Fruit fly (Drosophila melanogaster): ENCODE results near the gene Oat.
A peak's percentile ranks its signal among the peaks of the same experiment; 100 is the strongest.

The Oat gene

dm6 chr3L:19674317-19674716, 24.7 kb upstream of the Oat start (continued):
- TF ChIP-seq schlank (tag; optimal IDR thresholded peaks at IDR 0.05) (no peak), gsb-n (tag; optimal IDR thresholded peaks at IDR 0.05) (peak; percentile 29), bowl (GFP tag; IDR thresholded peaks at IDR 0.05) (no peak), sqz (GFP tag; optimal IDR thresholded peaks at IDR 0.05) (no peak), Ets97D (GFP tag; optimal IDR thresholded peaks at IDR 0.05) (no peak), Chrac-16 (GFP tag; optimal IDR thresholded peaks at IDR 0.05) (peak; percentile 22), wor (GFP tag; IDR thresholded peaks at IDR 0.05) (no peak), z (GFP tag; IDR thresholded peaks at IDR 0.05) (no peak), mld (GFP tag; IDR thresholded peaks at IDR 0.05; ENCODE audit: partially characterized antibody) (no peak), Hr78 (GFP tag; optimal IDR thresholded peaks at IDR 0.05) (peak in 1 of 2 experiments; percentile 36), Ets65A (GFP tag) (peak; percentile 92), CG4424 (GFP tag; optimal IDR thresholded peaks at IDR 0.05) (peak; percentile 12), gfzf (GFP tag; optimal IDR thresholded peaks at IDR 0.05) (no peak), chn (GFP tag; optimal IDR thresholded peaks at IDR 0.05) (no peak), trem (tag; optimal IDR thresholded peaks at IDR 0.05) (peak; percentile 37), CG10267 (tag; optimal IDR thresholded peaks at IDR 0.05) (peak; percentile 28), CG15479 (GFP tag; optimal IDR thresholded peaks at IDR 0.05) (no peak), tin (GFP tag; optimal IDR thresholded peaks at IDR 0.05) (peak; percentile 26), CG31388 (GFP tag; optimal IDR thresholded peaks at IDR 0.05) (no peak), D19A (tag; optimal IDR thresholded peaks at IDR 0.05) (peak; percentile 35), CG18476 (GFP tag; optimal IDR thresholded peaks at IDR 0.05) (no peak), sens (GFP tag) (peak; percentile 82), tio (GFP tag; optimal IDR thresholded peaks at IDR 0.05) (peak; percentile 19), CG17359 (tag; optimal IDR thresholded peaks at IDR 0.05) (peak; percentile 35), lmd (GFP tag; IDR thresholded peaks at IDR 0.05) (peak; percentile 9; the same call in 1 of the 2 replicates), Pdp1 (GFP tag; optimal IDR thresholded peaks at IDR 0.05) (peak in 1 of 2 experiments; percentile 13), CoRest (tag; optimal IDR thresholded peaks at IDR 0.05) (peak; percentile 23), CG17328 (GFP tag; IDR thresholded peaks at IDR 0.05) (peak; percentile 36; the same call in 1 of the 2 replicates), grau (tag; optimal IDR thresholded peaks at IDR 0.05) (peak; percentile 4), jumu (GFP tag; optimal IDR thresholded peaks at IDR 0.05) (peak; percentile 9), CG1602 (GFP tag; optimal IDR thresholded peaks at IDR 0.05) (peak; percentile 18), zen (tag; optimal IDR thresholded peaks at IDR 0.05) (peak; percentile 4), zen2 (GFP tag; IDR thresholded peaks at IDR 0.05; ENCODE audit: partially characterized antibody) (no peak), CG6765 (GFP tag; optimal IDR thresholded peaks at IDR 0.05) (no peak), ci (GFP tag; IDR thresholded peaks at IDR 0.05) (0 out of 3 replicates have a peak, but pooled peaks have one; percentile 58), bab2 (GFP tag; optimal IDR thresholded peaks at IDR 0.05) (peak; percentile 2), CG12391 (tag; optimal IDR thresholded peaks at IDR 0.05) (peak; percentile 38), Doc2 (GFP tag; IDR thresholded peaks at IDR 0.05) (no peak), CG7839 (tag; optimal IDR thresholded peaks at IDR 0.05) (peak; percentile 35), CG8089 (GFP tag; optimal IDR thresholded peaks at IDR 0.05) (no peak), CG30403 (GFP tag; optimal IDR thresholded peaks at IDR 0.05) (peak; percentile 14), CG14710 (tag; optimal IDR thresholded peaks at IDR 0.05) (peak; percentile 51), CG15269 (tag; optimal IDR thresholded peaks at IDR 0.05) (no peak), Sox102F (GFP tag; optimal IDR thresholded peaks at IDR 0.05) (peak; percentile 30), bsh (GFP tag; optimal IDR thresholded peaks at IDR 0.05) (peak in 1 of 2 experiments; percentile 71), NFAT (GFP tag; IDR thresholded peaks at IDR 0.05) (no peak), D (optimal IDR thresholded peaks at IDR 0.05) (no peak), D (GFP tag; optimal IDR thresholded peaks at IDR 0.05) (peak; percentile 22), CG11695 (GFP tag; IDR thresholded peaks at IDR 0.05) (0 out of 3 replicates have a peak, but pooled peaks have one; percentile 14), ken (GFP tag; IDR thresholded peaks at IDR 0.05) (0 out of 3 replicates have a peak, but pooled peaks have one; percentile 41), CG14441 (GFP tag; IDR thresholded peaks at IDR 0.05) (peak; percentile 27; the same call in 1 of the 2 replicates)

Data from whole organism, embryonic.